Fruit fly (Drosophila melanogaster) whole organism, prepupa: ENCODE measurements around the gene CG43924.

Experiments used
- CG11762 ChIP-seq: fragments of 200-800 bp; sonication (Bioruptor generic); optimal IDR thresholded peaks from 3 replicates; lab custom pipeline; 2016; ENCODE audit warnings: missing biosample characterization, missing genetic modification characterization; ENCODE audit not compliant: insufficient read depth
- CG16779 ChIP-seq: fragments of 200-800 bp; sonication (Bioruptor generic); optimal IDR thresholded peaks from 3 replicates; lab custom pipeline; 2017; ENCODE audit warnings: missing biosample characterization, mild to moderate bottlenecking, missing genetic modification characterization
- CG32006 ChIP-seq: fragments of 200-800 bp; sonication (Bioruptor generic); optimal IDR thresholded peaks from 3 replicates; lab custom pipeline; 2017; ENCODE audit warnings: missing biosample characterization, mild to moderate bottlenecking, missing genetic modification characterization
- CG6854 ChIP-seq: fragments of 200-800 bp; sonication (Bioruptor generic); optimal IDR thresholded peaks from 2 replicates; lab custom pipeline; 2017; ENCODE audit warnings: missing biosample characterization, mild to moderate bottlenecking, missing genetic modification characterization
- CG7368 ChIP-seq: fragments of 200-800 bp; sonication (Bioruptor generic); optimal IDR thresholded peaks from 3 replicates; lab custom pipeline; 2016; ENCODE audit warnings: missing biosample characterization, missing genetic modification characterization
- Eip78C ChIP-seq: fragments of 200-800 bp; sonication (Bioruptor generic); peaks from one replicate; lab custom pipeline; 2016; ENCODE audit warnings: missing biosample characterization, missing genetic modification characterization
- OdsH ChIP-seq: fragments of 200-800 bp; sonication (Bioruptor generic); optimal IDR thresholded peaks from 3 replicates; lab custom pipeline; 2016; ENCODE audit warnings: missing biosample characterization, missing genetic modification characterization
- acj6 ChIP-seq: fragments of 200-800 bp; sonication (Bioruptor generic); optimal IDR thresholded peaks from 3 replicates; lab custom pipeline; 2016; ENCODE audit warnings: missing biosample characterization, missing genetic modification characterization
- dsx ChIP-seq: fragments of 200-800 bp; optimal IDR thresholded peaks from 3 replicates; lab custom pipeline; 2019; ENCODE audit warnings: missing biosample characterization, mild to moderate bottlenecking, missing genetic modification characterization, moderate library complexity; ENCODE audit not compliant: poor library complexity, severe bottlenecking
- pdm3 ChIP-seq: fragments of 200-800 bp; sonication (Bioruptor generic); optimal IDR thresholded peaks from 3 replicates; lab custom pipeline; 2016; ENCODE audit warnings: missing biosample characterization, missing genetic modification characterization

DNA sequence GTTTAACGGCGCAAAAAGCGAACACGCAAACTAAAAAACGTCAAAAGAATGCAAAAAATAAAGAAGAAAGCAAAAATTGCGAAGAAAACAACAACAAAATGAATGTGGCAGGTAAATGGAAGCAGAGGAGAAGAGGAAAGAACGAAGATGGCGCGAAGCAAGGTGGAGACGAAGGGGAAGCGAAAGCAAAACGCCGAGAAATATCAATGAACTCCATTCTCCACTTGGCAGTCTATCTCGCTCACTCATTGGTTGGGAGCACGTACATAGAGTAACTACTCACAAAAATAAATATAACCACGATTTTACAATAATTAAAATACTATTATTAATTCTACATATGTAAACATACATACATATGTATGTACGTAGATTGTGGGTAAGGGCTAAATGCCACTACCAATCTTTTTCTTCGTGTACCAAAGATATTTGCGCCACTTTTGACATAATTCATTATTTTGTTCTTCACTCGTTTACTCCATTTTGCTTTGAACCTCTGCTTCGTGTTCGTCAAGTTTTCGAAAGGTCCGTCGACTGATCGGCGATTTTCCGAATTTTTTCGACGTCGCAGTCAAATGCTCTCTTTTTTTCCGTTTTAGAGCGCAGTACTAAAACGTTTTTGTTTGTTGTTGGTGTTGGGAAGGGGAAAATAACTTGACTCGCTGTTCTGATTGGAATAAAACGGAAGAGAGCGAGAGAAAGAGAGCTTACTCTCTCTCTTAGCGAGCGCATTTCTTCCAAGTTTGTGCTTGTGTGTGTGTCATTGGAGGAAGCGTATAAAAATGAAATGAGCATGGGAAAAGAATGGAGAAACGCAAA is 34.3 kb upstream of the CG43924 start:
- TF ChIP-seq CG7368 (GFP tag; lab: Kevin White, UChicago) = no peak
- peak; percentile 65 for TF ChIP-seq Eip78C (GFP tag; lab: Kevin White, UChicago)
- TF ChIP-seq CG6854 (GFP tag; lab: Kevin White, UChicago) = no peak
- no peak for TF ChIP-seq CG32006
- no peak for TF ChIP-seq CG16779 (tag; lab: Kevin White, UChicago)
- TF ChIP-seq acj6 (GFP tag; lab: Kevin White, UChicago) = no peak
- TF ChIP-seq OdsH (GFP tag; lab: Kevin White, UChicago) = no peak
- no peak for TF ChIP-seq pdm3 (GFP tag; lab: Kevin White, UChicago)
- peak; percentile 2 for TF ChIP-seq dsx (GFP tag; lab: Kevin White, UChicago)
- no peak for TF ChIP-seq CG11762 (GFP tag; lab: Kevin White, UChicago)
